Fruit fly (Drosophila melanogaster): ENCODE data around the gene CG13308.

Gene CG13308

DNA sequence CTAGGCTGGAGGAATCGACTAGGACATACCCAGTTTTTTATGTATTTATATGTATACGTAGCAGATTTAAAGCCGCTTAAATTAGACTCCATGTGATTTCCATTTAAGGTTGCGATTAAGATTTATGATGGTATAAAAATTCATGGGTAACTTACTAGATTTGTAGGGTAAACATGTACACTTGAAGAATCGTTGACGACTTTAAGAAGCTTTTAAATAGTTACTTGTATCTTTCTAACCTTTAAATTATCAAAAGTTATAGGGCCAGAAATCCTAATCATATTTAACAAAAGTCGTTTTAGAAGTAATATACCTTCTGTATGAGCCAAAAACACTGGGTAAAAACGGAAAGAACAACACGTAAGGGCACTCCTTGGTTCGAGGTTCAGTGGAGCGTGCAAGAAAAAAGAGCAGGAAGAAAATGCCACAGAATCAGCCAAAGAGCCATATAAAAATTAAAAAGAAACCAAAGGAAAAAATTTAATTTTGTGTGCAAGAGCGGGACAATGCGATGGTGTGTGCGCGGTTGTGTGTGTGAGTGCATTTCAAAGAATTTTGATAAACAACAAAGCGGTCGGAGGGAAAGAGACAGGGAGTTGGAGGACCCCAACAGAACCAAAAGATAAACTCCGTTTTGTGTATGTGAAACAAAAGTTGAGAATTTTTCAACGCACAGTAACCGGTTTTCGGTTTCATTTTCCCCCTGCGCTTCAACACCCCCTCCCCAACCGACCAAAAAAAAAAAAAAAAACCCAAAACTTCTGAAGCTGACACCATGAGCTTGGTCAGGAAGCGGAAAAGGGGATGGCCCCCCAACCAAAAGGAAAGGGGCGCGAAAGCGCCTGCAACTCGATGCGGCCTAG, 31.4 kb downstream of the CG13308 start (continued):
- TF ChIP-seq CG6654 (GFP tag; optimal IDR thresholded peaks at IDR 0.05) (no peak), unpg (GFP tag; optimal IDR thresholded peaks at IDR 0.05) (no peak), inv (GFP tag; IDR thresholded peaks at IDR 0.05; ENCODE audit: partially characterized antibody) (no peak), CG17328 (GFP tag; IDR thresholded peaks at IDR 0.05) (no peak), Dek (tag; optimal IDR thresholded peaks at IDR 0.05) (no peak), CG3847 (GFP tag; IDR thresholded peaks at IDR 0.05) (no peak), HLH3B (GFP tag; IDR thresholded peaks at IDR 0.05) (no peak), ftz-f1 (GFP tag; optimal IDR thresholded peaks at IDR 0.05) (no peak), CG11695 (GFP tag; IDR thresholded peaks at IDR 0.05) (no peak), CG34224 (GFP tag; IDR thresholded peaks at IDR 0.05; ENCODE audit: partially characterized antibody) (no peak), ab (GFP tag; optimal IDR thresholded peaks at IDR 0.05) (no peak), pum (GFP tag; optimal IDR thresholded peaks at IDR 0.05) (no peak), unc-4 (GFP tag; IDR thresholded peaks at IDR 0.05; ENCODE audit: partially characterized antibody) (no peak), CG16815 (GFP tag; optimal IDR thresholded peaks at IDR 0.05) (peak; percentile 36), CG10274 (GFP tag; optimal IDR thresholded peaks at IDR 0.05) (no peak), CG1647 (GFP tag; optimal IDR thresholded peaks at IDR 0.05) (no peak), Atf6 (GFP tag; IDR thresholded peaks at IDR 0.05) (no peak), Ada2b (GFP tag; IDR thresholded peaks at IDR 0.05) (no peak), NC2β (GFP tag; optimal IDR thresholded peaks at IDR 0.05) (no peak), dan (GFP tag; IDR thresholded peaks at IDR 0.05) (no peak), CG2202 (tag; optimal IDR thresholded peaks at IDR 0.05) (no peak), CG4424 (GFP tag; optimal IDR thresholded peaks at IDR 0.05) (peak; percentile 8), ro (GFP tag; IDR thresholded peaks at IDR 0.05) (no peak), CG9609 (GFP tag; optimal IDR thresholded peaks at IDR 0.05) (no peak), gcm2 (GFP tag; optimal IDR thresholded peaks at IDR 0.05) (no peak), Spps (tag; optimal IDR thresholded peaks at IDR 0.05) (no peak), Hmx (GFP tag; optimal IDR thresholded peaks at IDR 0.05) (no peak), CG4328 (GFP tag; optimal IDR thresholded peaks at IDR 0.05) (no peak), Lhr (GFP tag; optimal IDR thresholded peaks at IDR 0.05) (no peak), CG2712 (tag; optimal IDR thresholded peaks at IDR 0.05) (peak; percentile 70), CrebB (tag; optimal IDR thresholded peaks at IDR 0.05) (no peak), CG10321 (GFP tag; IDR thresholded peaks at IDR 0.05) (no peak), ham (GFP tag; IDR thresholded peaks at IDR 0.05) (no peak), sens-2 (GFP tag; IDR thresholded peaks at IDR 0.05) (no peak), CG10565 (GFP tag; optimal IDR thresholded peaks at IDR 0.05) (no peak), fd96Cb (tag; optimal IDR thresholded peaks at IDR 0.05) (peak; percentile 22), lov (optimal IDR thresholded peaks at IDR 0.05) (no peak), lov (GFP tag; IDR thresholded peaks at IDR 0.05) (no peak), CG16813 (GFP tag; IDR thresholded peaks at IDR 0.05; ENCODE audit: partially characterized antibody) (no peak), Adf1 (GFP tag; IDR thresholded peaks at IDR 0.05) (no peak), Dll (GFP tag; IDR thresholded peaks at IDR 0.05; ENCODE audit: partially characterized antibody) (no peak), ci (GFP tag; IDR thresholded peaks at IDR 0.05) (no peak), CG17359 (tag; optimal IDR thresholded peaks at IDR 0.05) (no peak), CG17186 (GFP tag; optimal IDR thresholded peaks at IDR 0.05) (no peak), CG17829 (tag; optimal IDR thresholded peaks at IDR 0.05) (peak; percentile 49), Fer3 (tag; optimal IDR thresholded peaks at IDR 0.05) (no peak), HLHmδ (GFP tag; optimal IDR thresholded peaks at IDR 0.05) (no peak), CkIIα-i1 (GFP tag; IDR thresholded peaks at IDR 0.05) (no peak), wek (GFP tag; optimal IDR thresholded peaks at IDR 0.05) (no peak), CG7987 (GFP tag; optimal IDR thresholded peaks at IDR 0.05) (no peak)
